Fruit fly (Drosophila melanogaster) ovary, adult (tissue): Measurements from ENCODE around the gene CG44259.

ENCODE experiments used
- CG17801 ChIP-seq: fragments of 200-800 bp; optimal IDR thresholded peaks from 2 replicates; lab custom pipeline; 2019; ENCODE audit warnings: missing biosample characterization, mild to moderate bottlenecking, missing genetic modification characterization, moderate library complexity; ENCODE audit not compliant: partially characterized antibody

The CG44259 gene

DNA sequence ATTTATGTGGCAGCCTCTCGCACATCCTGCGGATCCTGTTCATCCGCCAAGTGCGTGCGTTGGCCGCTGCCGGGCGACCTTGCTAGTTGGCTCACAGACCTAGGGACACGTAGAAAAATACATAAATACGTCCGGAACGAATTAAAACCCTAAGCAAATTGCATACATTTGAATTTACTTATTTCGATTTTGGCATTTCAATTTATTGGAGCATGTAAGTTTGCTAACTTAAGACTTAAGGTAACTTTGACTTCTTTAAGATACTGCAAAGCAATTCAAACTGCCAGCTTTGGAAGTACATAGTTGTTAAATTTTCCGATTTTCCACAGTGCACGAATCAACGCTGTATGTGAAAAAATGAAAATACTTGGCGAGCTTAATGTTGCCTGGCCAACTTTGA lies at the start of gene CG44259:
Gene CG44259, minus strand, starts transcription at position 101 of the 400 bp plus-strand sequence.
- no peak for TF ChIP-seq CG17801 (GFP tag; lab: Kevin White, UChicago)

DNA sequence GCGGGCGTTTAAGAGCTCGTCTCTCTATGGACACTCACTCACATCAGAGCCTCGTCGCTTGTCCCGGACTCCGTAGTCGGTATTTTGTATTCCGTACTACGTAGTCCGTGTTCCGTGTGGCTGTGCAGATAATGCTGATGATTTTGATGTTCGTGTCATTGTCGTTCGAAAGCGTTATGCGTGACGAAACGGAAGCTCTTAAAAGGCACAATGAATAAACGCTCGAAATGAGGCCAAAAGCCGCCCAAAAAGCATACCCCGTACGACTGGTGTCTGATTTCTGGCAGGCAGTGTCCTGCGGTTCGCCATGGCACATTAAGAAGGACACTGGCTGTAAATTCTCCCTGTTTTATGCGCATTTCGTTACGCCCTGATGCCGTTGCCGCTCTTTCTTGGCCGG lies 35.1 kb upstream of the CG44259 start:
- no peak for TF ChIP-seq CG17801 (GFP tag; lab: Kevin White, UChicago)

DNA sequence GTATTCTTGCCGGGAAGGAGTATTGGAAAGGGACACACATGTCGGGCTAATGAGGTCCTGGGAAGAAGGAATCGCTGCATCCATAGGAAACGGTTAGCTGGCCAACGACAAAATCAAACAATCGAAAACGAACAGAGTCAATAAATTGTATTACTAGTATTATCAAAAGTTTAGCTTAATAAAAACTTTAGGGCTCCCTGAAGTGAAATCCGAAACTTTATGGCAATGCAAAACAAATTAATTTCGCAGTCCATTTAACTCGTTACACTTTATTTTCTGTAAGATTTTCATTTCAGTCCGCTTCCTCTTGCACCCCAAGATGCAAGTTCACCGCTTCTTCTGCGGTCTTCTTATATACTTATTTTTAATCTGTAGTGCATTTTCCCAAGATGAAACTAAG lies 30.4 kb upstream of the CG44259 start, which contains the start of gene CG31419:
Gene CG31419, plus strand, starts transcription at position 301 of the 400 bp plus-strand sequence.
- no peak for TF ChIP-seq CG17801 (GFP tag; lab: Kevin White, UChicago)

DNA sequence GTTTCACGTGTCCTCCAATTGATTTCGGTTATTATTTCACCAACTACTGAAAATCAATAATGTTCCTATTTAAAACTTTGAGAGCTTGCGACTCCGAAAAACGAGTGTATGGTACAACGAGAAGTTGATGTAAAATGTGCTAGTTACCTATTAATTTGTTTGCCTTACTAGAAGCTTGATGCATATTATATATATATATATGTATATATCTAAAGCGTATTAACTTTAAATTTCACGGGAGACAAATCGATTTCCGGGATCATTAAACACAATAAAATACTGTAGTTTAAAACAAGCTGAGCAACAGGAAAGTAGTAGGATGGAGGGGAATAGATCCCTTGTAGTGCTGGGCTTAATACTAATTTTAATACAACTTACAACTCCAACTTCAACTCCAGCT lies 29.6 kb upstream of the CG44259 start, which contains the start of gene CG31418:
Gene CG31418, plus strand, starts transcription at position 301 of the 400 bp plus-strand sequence.
- TF ChIP-seq CG17801 (GFP tag; lab: Kevin White, UChicago), result no peak

DNA sequence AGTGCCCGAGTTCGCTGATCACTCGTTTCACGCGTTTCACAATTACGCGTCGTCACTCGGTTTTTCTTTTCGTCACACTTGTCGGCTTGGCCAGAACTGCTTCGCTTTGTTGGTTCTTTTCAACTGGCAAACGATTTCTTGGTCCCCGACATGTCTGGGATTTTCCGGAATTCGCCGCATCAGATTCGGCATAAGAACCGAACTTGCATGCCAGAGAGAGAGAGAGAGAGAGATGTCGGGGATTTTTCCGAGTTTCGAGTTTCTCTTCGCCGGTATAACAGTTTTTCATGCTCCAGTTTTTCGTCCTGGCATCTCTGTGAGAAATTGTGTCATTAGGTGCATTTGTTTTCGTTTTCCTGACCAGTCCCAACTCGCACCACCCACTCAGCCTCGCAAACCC lies 11.0 kb upstream of the CG44259 start, which contains the start of the genes beat-IIb and CG44257:
Gene beat-IIb, minus strand, starts transcription at position 101 of the 400 bp plus-strand sequence.
Gene CG44257, plus strand, starts transcription at position 330 of the 400 bp plus-strand sequence.
- no peak for TF ChIP-seq CG17801 (GFP tag; lab: Kevin White, UChicago)

DNA sequence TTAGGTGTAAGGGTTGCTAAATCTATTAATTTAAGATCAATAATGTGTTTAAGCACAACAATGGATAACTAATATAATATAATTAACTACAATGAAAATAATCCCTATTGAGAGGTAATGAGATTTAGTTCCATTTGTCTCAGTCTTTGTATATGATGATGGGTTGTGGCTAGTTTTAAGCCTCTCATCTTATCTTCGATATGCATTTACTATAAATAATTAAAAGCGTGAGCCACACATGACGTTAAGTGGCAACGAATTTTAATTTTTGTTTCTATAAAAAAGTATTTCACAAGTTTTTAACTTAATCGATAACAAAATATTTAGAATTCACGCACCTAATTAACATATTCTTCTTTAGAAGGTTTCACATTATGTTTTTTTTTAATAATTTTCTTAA lies 2.7 kb downstream of the CG44259 start:
- no peak for TF ChIP-seq CG17801 (GFP tag; lab: Kevin White, UChicago)

DNA sequence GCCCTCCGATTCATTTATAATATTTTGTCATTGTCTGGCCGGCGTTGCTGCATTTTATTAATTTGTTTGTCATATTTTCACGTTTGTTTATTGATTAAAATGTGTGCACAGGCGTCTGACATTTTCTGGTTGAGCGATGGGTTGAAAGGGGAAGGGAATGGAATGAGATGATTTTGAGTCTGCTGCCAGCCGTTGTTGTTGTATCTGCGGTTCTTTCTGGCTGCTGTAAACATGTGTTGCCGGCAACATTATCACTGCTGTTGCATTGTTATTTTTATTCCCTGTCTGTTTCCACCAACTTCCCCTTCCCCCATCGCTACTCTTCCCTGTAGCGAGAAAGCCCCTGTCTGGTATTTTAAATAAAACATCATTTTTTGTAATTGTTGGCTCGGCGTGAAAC lies 4.7 kb downstream of the CG44259 start:
- no peak for TF ChIP-seq CG17801 (GFP tag; lab: Kevin White, UChicago)

DNA sequence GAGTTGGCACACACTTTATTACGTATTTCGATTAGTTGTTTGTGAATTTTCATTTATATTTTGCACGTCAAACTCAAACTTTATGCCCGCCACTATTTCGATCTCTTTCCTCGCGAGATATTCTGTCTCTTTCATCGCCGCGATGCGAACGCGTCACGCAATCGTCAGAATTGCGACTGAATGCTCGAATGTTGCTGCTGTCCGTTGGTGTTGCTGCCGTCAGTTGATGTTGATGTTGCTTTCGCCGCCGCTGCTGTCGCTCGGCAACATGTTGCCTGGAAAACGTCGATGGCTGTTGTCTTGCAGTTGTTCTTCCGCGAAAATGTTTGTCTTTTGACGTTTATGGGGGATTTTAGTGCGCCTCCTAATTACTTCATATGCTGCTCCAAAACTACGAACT lies 6.2 kb downstream of the CG44259 start:
- TF ChIP-seq CG17801 (GFP tag; lab: Kevin White, UChicago), result no peak

DNA sequence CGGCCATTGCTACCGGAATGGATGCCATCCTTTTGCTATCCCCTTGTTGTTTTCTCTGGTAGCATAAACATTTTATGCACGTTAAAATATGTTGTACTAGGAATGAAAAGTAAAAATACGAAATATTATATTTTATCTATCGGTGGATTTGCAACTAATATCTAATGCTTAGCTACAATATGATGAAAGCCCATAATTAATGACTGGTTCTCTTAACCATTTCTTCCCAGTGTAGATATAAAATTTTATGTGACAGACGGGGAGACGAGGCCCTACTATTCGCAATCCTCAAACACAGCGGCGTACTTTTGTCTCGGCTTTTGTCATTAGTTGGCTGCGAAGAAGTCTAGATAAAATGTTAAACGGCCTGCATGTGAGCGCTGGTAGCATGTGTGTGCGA lies 17.0 kb downstream of the CG44259 start:
- TF ChIP-seq CG17801 (GFP tag; lab: Kevin White, UChicago), result no peak

DNA sequence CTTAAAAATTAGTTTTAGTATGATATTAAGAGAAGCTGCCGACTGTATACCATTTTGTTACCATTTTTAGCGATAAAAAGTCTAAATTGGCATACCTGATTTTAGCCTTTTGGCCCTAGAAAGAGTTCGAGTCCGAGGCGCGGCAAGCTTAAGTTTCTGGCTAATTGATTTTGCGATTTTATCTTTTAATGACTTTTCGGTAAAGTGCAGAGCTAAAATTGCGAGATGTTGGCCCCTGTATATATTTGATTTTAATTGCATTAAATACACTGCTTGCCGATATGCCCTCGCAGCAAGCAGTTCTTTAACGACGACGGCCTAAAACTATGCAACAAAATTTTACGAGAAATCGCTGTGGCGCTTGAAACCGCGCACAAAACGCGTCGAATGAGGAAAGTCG lies 22.4 kb downstream of the CG44259 start:
- TF ChIP-seq CG17801 (GFP tag; lab: Kevin White, UChicago), result no peak

DNA sequence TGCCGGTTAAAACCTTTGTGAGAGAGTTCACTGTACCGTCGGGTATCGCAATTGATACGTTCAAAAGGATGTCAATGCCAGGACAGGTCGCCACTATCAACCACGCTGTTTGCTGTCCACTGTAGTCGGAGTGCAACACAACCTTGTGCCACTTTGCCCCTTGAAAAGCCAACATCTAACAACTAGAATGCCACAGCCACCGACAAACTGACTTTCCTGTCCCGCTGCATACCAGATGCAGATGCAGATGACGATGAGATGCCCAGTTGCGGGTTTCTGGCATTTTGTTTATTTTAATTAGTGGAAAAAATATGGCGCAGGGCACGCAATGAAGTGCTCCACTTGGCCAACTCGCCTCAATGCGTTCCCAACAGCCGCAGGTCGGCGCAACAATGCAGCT lies 31.0 kb downstream of the CG44259 start, which contains the start of gene CG31262:
Gene CG31262, minus strand, starts transcription at position 101 of the 400 bp plus-strand sequence.
- TF ChIP-seq CG17801 (GFP tag; lab: Kevin White, UChicago), result no peak

DNA sequence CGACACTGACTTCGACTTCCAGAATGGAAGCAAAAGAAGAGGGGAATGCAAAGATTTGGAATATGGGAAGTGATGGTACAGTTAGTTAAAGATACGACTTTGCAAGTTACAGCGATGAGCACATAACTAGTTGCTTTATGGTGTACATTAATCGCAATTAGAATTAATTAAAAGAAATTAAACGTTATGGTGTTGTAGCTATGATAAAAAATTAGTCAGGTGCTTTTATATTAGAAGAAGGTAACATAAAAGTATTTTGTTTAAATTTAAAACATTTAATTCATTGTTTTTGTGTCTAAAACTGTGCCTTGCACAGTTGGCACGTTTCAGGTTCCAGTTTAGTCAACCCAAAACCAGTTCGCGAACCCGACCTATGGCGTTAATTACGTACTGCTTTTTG lies 34.0 kb downstream of the CG44259 start:
- TF ChIP-seq CG17801 (GFP tag; lab: Kevin White, UChicago), result no peak

DNA sequence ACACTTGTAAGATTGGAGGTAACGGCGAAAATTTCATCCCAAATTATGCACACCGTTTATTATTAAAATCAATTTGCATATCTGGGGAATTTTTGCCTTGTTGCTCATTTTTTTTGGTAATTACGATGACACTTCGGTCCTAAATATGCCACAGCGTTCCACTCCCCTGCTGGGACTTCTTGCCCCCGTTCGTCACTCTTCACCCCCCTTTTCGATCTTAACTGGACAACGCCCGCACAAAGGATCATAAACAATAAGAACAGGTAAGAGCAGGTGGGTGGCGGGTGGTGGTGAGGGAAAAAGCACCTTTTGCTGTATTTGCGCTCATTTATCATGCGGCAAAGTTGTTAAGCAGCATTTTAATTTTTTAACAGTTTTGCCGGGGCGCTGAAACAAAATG lies 43.9 kb downstream of the CG44259 start:
- TF ChIP-seq CG17801 (GFP tag; lab: Kevin White, UChicago), result no peak

DNA sequence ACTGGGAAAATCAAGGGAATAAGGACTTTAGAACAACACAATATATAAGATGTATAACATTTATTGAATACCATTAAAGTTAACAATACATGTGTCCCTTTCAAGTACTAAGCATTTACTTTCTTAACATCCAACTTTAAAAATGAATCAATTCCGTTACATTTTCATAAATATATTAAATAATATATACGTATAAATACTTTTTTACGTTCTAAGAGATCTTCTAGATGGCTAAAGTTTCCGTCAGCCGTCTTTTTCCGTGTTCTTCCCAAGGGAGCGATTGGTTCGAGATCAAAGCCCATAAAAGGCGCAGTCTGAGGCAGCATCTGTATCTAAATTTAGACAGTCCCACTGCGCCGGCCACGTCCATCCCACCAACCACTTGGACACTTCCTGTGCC lies 47.1 kb downstream of the CG44259 start:
- no peak for TF ChIP-seq CG17801 (GFP tag; lab: Kevin White, UChicago)
